Fruit fly (Drosophila melanogaster) ovary, adult (tissue): ENCODE data around the gene rst.

Experiments used
- CG17801 ChIP-seq: fragments of 200-800 bp; optimal IDR thresholded peaks from 2 replicates; lab custom pipeline; 2019; ENCODE audit warnings: missing biosample characterization, mild to moderate bottlenecking, missing genetic modification characterization, moderate library complexity; ENCODE audit not compliant: partially characterized antibody

rst gene

dm6 chrX:2973593-2973992, at the start of gene rst:
TSS of gene rst (minus strand) at chrX:2973834.
- no peak for TF ChIP-seq CG17801 (GFP tag; lab: Kevin White, UChicago)

dm6 chrX:3022464-3022863, 48.8 kb upstream of the rst start:
- TF ChIP-seq CG17801 (GFP tag; lab: Kevin White, UChicago): no peak

dm6 chrX:3021542-3021941, 47.9 kb upstream of the rst start:
- no peak for TF ChIP-seq CG17801 (GFP tag; lab: Kevin White, UChicago)

DNA sequence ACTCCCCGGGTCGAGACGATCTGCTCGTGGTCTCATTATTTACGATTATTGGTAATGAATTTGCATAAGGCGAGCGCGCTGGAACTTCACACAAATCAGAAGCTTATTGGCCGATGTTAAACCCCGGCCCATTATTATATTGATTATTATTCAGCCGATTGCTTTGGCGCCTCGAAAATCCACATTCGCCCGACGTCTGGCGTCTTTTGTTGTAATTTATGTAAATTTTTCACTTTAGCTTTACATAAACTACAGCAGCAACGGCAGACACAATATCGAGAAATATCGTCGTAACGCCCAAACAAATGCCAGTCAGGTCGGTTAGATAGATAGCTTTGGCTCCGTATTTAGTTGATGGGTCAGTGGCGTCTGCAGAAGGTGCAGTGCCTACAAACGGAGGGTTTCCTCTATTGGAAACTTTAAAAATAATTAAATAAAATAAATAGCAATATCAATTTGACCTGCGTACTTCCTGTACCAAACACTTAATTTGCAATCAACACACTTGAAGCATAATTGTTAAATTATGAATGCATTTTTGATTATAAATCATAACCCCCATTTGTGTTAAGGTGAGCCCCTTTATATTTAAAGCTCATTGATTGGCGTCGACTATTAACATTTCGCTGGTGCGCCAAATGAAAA, 45.8 kb upstream of the rst start:
- TF ChIP-seq CG17801 (GFP tag; lab: Kevin White, UChicago): no peak

dm6 chrX:3018670-3019069, 45.0 kb upstream of the rst start:
- no peak for TF ChIP-seq CG17801 (GFP tag; lab: Kevin White, UChicago)

DNA sequence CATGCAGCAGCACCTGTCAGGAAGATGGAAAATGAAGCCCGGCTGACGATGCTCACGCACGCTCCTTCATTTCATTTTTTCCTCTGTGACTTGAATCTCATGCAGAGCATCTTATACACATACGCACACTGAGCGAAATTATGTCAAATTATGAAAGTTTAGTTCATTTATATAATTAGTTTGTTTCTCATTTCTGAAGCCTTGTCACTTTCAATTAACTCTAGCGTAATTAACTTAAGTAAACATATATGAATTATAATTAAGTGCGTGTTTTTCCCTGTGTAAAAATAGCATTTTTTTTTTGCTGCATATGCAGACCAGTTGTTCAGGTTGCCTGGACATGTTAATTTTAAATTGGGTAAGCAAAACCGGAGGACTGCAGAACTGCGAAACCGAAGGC, 42.8 kb upstream of the rst start:
- TF ChIP-seq CG17801 (GFP tag; lab: Kevin White, UChicago): no peak

dm6 chrX:3013276-3013675, 39.6 kb upstream of the rst start:
- no peak for TF ChIP-seq CG17801 (GFP tag; lab: Kevin White, UChicago)

DNA sequence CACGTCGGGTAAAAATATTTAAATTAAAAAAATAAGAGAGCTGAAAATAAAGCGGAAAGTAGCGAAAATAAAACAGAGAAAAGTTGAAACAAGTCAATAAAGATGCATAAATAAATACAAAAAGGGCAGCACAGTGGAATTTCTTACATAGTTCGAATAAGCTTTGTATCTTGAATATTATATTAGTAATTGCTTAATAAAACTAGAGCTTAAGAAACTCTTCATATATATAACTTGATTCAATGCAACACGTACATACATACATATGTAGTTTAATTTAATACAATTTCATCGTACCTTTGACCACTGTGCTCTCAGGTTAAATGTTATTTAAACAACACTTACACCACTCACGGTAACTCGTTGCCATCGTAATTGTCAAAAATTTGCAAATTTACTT, 38.4 kb upstream of the rst start:
- no peak for TF ChIP-seq CG17801 (GFP tag; lab: Kevin White, UChicago)

DNA sequence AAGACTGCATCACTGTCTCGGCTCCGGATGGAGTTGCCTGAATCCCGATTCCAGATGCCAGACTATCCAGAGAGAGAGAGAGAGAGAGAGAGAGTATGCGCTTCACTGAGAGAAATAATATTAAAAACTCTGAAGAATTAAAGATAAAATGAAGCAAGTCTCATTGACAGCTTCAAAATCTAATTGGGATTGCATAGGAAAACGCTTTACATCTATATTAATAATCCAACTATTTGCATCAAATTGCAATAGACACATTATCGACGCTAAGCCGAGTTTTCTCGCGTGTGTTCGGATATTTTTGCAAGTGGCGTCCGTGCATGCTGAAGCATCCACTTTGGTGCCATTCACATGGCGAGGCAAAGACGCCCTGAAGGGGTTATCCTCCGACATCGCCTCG, 36.4 kb upstream of the rst start:
- no peak for TF ChIP-seq CG17801 (GFP tag; lab: Kevin White, UChicago)

- no peak for TF ChIP-seq CG17801 (GFP tag; lab: Kevin White, UChicago)
These were observed 34.1 kb upstream of the rst start for dm6 chrX:3007770-3008169.

dm6 chrX:3005759-3006158, 32.1 kb upstream of the rst start:
- no peak for TF ChIP-seq CG17801 (GFP tag; lab: Kevin White, UChicago)

- TF ChIP-seq CG17801 (GFP tag; lab: Kevin White, UChicago): no peak
These were observed 28.5 kb upstream of the rst start for dm6 chrX:3002148-3002547.

DNA sequence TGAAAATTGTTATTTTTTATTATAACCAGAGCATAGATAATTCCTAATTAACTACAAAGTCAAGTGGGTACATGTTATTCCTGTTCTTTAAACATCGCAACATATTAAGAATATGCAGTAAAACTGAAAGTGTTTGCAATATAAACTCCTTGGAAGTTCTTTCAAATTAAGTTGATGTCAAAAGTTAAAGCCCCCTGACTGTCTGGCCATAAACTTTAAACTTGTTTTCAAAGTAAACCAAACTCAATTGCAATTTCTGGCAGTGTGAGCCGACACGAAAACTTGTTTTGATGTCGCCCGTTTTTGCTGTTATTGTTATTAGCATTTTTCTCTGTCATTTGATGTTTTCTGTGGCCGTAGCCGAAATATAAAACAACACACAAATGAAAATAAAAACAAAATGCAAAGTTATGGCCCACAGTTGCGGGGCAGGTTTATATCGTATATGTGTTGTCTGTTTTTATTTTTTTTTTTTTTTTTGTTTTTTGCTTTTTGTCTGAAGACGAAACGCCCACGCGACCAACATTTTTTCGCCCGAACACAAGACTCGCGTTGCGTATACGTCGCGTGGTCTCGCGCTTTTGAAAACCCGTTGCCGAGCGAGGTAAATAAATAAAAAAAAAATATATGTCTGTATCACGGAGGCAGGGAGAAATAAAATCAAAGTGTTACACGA, 19.6 kb upstream of the rst start:
- no peak for TF ChIP-seq CG17801 (GFP tag; lab: Kevin White, UChicago)

- TF ChIP-seq CG17801 (GFP tag; lab: Kevin White, UChicago): no peak
These were observed 17.3 kb upstream of the rst start for dm6 chrX:2990952-2991351.

DNA sequence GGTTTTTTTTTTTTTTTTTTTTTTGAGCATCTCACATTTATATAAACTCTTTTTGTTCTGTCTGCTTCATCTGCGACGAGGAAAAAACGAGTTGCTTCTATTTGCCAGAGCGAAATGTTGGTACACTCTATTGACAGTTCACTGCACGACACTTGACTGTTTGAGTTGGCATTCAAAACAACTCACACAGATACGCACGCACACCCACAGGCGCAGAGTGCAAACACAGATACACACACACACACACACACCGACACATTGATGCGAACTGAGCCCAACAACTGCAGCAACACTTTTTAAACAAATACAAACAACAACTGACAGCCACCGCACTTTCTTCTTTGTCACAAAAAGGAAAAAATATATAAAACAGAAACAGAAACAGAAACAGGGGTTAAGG, 15.7 kb upstream of the rst start:
- no peak for TF ChIP-seq CG17801 (GFP tag; lab: Kevin White, UChicago)

dm6 chrX:2987320-2987719, 13.7 kb upstream of the rst start:
- TF ChIP-seq CG17801 (GFP tag; lab: Kevin White, UChicago): no peak
